Worm (Caenorhabditis elegans) whole organism, early embryonic: ENCODE results near the gene nspc-20.

ENCODE experiments used
- B0310.2 ChIP-seq: sonication (generic microtip); optimal IDR thresholded peaks from 2 replicates; lab custom pipeline; 2016; ENCODE audit warnings: mild to moderate bottlenecking, missing genetic modification characterization, missing compliant biosample characterization
- F13C5.2 ChIP-seq: sonication (generic microtip); optimal IDR thresholded peaks from 2 replicates; lab custom pipeline; 2017; ENCODE audit warnings: mild to moderate bottlenecking, missing genetic modification characterization, inconsistent platforms, missing compliant biosample characterization
- aly-1 ChIP-seq: sonication (generic microtip); optimal IDR thresholded peaks from 2 replicates; lab custom pipeline; 2016; ENCODE audit warnings: missing genetic modification characterization, missing compliant biosample characterization
- ama-1 ChIP-seq: fragments of 150-350 bp; optimal IDR thresholded peaks from 2 replicates; lab custom pipeline; 2014
- ceh-13 ChIP-seq: fragments of 200-800 bp; sonication (Bioruptor generic); optimal IDR thresholded peaks from 2 replicates; lab custom pipeline; 2018; ENCODE audit warnings: mild to moderate bottlenecking, missing genetic modification characterization, missing compliant biosample characterization
- ceh-36 ChIP-seq: sonication (generic microtip); optimal IDR thresholded peaks from 2 replicates; lab custom pipeline; 2016; ENCODE audit warnings: missing genetic modification characterization, inconsistent platforms, missing compliant biosample characterization
- ets-7 ChIP-seq: sonication (generic microtip); optimal IDR thresholded peaks from 2 replicates; lab custom pipeline; 2016; ENCODE audit warnings: missing genotype, missing genetic modification characterization, missing compliant biosample characterization
- flt-1 ChIP-seq: fragments of 200-800 bp; sonication (Bioruptor generic); IDR thresholded peaks from 2 replicates; pipeline ENCODE4 v1.3.6; 2022; ENCODE audit warnings: missing genetic modification characterization, missing compliant biosample characterization
- hmbx-1 ChIP-seq: sonication (generic microtip); optimal IDR thresholded peaks from 2 replicates; lab custom pipeline; 2016; ENCODE audit warnings: mild to moderate bottlenecking, missing genetic modification characterization, missing compliant biosample characterization
- hmg-4 ChIP-seq: fragments of 200-800 bp; sonication (Bioruptor generic); optimal IDR thresholded peaks from 2 replicates; lab custom pipeline; 2018; ENCODE audit warnings: mild to moderate bottlenecking, missing genetic modification characterization, missing compliant biosample characterization
- hnd-1 ChIP-seq: sonication (generic microtip); optimal IDR thresholded peaks from 2 replicates; lab custom pipeline; 2016; ENCODE audit warnings: missing genetic modification characterization, missing compliant biosample characterization
- pes-1 ChIP-seq: fragments of 200-800 bp; sonication (Bioruptor generic); IDR thresholded peaks from 2 replicates; pipeline ENCODE4 v1.3.6; 2022; ENCODE audit warnings: missing genetic modification reagents, missing genetic modification characterization, missing compliant biosample characterization
- scrt-1 ChIP-seq: fragments of 200-800 bp; sonication (Bioruptor generic); IDR thresholded peaks from 2 replicates; pipeline ENCODE4 v1.3.6; 2022; ENCODE audit warnings: missing genetic modification characterization, missing compliant biosample characterization
- sea-1 ChIP-seq: fragments of 200-800 bp; sonication (Bioruptor generic); conservative IDR thresholded peaks from 2 replicates; pipeline ENCODE4 v1.3.6; 2022; ENCODE audit warnings: missing genetic modification characterization, missing compliant biosample characterization
- tbx-11 ChIP-seq: fragments of 200-800 bp; sonication (Bioruptor generic); IDR thresholded peaks from 2 replicates; pipeline ENCODE4 v1.3.6; 2022; ENCODE audit warnings: missing genetic modification characterization, missing compliant biosample characterization
- tbx-37 ChIP-seq: fragments of 200-800 bp; sonication (Bioruptor generic); conservative IDR thresholded peaks from 2 replicates; pipeline ENCODE4 v1.3.6; 2022; ENCODE audit warnings: missing genetic modification reagents, missing genetic modification characterization, missing compliant biosample characterization
- tra-4 ChIP-seq: sonication (generic microtip); optimal IDR thresholded peaks from 2 replicates; lab custom pipeline; 2017; ENCODE audit warnings: missing genetic modification characterization, missing compliant biosample characterization

The nspc-20 gene

DNA sequence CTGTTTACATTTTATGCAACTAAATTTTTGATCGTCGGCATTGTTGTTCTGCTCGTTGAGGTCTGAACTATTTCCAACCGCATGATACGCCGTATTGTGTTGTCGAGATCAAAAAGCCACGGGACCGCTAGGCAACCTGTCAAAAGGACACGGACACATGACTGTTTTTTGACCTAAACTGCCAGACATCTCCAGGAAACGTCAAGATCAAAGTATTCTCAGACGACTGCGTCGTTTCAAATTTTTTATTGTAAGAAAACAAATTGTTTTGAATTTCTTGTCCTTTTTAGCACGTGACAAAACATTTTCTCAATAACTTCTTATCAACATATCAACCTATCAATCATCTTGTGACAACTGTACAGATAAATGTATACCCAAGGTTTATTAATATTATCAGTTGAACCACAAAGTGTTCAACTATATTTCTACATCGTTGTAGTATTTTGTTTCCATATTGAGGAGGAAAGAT is 27.9 kb downstream of the nspc-20 start:
- TF ChIP-seq tbx-11 (GFP tag; lab: Robert Waterston, UW) (no peak), pes-1 (GFP tag; lab: Robert Waterston, UW) (no peak), tbx-37 (GFP tag; lab: Robert Waterston, UW) (no peak), hnd-1 (no peak), tra-4 (tag; lab: Kevin White, UChicago) (no peak), ets-7 (tag; lab: Kevin White, UChicago) (no peak), aly-1 (tag; lab: Kevin White, UChicago) (no peak), B0310.2 (tag; lab: Kevin White, UChicago) (no peak), flt-1 (GFP tag; lab: Robert Waterston, UW) (no peak), sea-1 (GFP tag; lab: Robert Waterston, UW) (no peak), hmbx-1 (tag; lab: Kevin White, UChicago) (no peak), ceh-36 (no peak)

DNA sequence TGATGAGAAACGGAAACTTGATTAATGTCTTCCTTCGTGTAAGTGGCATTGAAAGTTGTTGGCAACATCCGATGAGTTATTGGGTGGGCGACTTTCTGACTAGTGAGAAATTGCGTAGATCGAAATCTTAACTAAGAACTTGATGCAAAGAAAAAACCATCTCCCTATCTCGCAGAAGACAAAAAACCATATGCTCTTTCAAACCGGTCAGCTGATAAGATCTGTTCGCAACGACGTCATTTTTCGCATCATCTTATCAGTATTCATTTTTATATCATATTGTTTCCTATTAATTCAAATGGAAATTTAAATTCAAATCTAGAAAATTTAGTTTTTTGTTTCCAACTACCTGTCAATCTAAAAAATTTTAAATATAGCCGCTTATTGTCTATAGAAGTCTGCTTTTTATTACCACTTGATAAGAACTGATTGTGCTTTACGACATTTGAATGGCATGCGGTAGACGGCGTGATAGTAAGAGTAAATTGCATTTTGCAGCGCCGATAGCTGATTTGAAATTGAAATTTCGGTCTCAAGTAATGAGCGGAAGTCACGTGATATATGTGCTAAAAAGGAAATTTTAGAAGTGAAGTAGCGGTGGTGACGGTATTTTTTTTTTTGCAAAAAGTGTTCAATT is 29.5 kb downstream of the nspc-20 start:
- TF ChIP-seq ets-7 (tag; lab: Kevin White, UChicago) = no peak
- TF ChIP-seq hnd-1 = no peak
- TF ChIP-seq sea-1 (GFP tag; lab: Robert Waterston, UW) = no peak
- TF ChIP-seq ceh-13 (GFP tag; lab: Kevin White, UChicago) = no peak
- TF ChIP-seq pes-1 (GFP tag; lab: Robert Waterston, UW) = no peak
- TF ChIP-seq B0310.2 (tag; lab: Kevin White, UChicago) = no peak
- TF ChIP-seq F13C5.2 (tag; lab: Kevin White, UChicago) = no peak
- no peak for TF ChIP-seq tbx-11 (GFP tag; lab: Robert Waterston, UW)

DNA sequence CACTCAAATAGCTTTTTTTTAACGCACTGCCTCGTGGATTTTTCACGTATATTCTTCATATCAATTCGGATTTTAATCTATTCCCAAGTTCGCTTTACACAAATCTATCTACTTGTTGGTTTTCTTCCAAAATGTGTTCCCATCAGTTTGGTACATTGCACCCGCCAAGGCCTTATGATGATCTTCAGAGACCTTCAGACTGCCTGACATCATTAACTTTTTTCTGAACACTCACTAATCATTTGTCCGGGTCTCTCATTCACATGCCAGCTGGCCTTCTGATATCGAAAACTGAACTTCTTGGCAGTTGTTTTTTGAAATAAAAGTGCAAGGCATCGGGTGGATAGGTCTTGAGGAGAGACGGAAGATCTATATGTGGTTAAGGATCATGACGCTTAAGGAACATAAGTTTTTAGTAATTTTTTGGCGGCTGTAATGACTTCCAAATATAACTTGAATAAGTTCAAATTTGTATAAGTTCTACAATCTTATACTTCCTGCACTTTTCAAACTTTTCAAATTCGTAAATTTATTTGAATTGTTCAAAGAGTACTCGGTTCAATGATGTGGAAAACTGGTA is 30.1 kb downstream of the nspc-20 start:
- TF ChIP-seq tbx-11 (GFP tag; lab: Robert Waterston, UW) = no peak
- no peak for TF ChIP-seq scrt-1 (GFP tag; lab: Robert Waterston, UW)
- no peak for TF ChIP-seq hnd-1
- TF ChIP-seq ceh-36 = no peak
- TF ChIP-seq F13C5.2 (tag; lab: Kevin White, UChicago) = no peak

DNA sequence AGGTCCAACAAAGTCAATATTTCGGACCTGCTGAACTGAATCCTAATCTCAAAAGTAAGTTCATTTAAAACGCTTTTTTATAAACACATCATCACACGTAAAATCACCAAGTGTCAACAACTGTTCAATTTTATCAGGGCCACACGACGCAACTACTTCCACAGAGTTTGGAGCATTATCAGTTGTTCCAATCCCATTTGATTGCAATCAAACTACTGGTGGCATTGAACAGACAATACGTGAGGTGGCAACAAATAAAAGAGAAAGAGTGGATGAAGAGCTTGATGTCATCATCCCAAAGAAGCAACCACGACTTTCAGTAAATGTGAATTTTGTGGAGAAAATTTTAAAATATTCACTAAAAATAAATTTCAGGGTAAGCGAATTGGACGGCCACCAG is 33.5 kb downstream of the nspc-20 start:
- TF ChIP-seq ama-1 (lab: Kevin White, UChicago) (no peak), tra-4 (tag; lab: Kevin White, UChicago) (no peak), tbx-11 (GFP tag; lab: Robert Waterston, UW) (no peak), tbx-37 (GFP tag; lab: Robert Waterston, UW) (no peak), ceh-36 (no peak), aly-1 (tag; lab: Kevin White, UChicago) (no peak), ets-7 (tag; lab: Kevin White, UChicago) (no peak), F13C5.2 (tag; lab: Kevin White, UChicago) (no peak), B0310.2 (tag; lab: Kevin White, UChicago) (no peak), hmbx-1 (tag; lab: Kevin White, UChicago) (no peak), ceh-13 (GFP tag; lab: Kevin White, UChicago) (no peak), hmg-4 (GFP tag; lab: Kevin White, UChicago) (no peak), pes-1 (GFP tag; lab: Robert Waterston, UW) (no peak), hnd-1 (no peak), scrt-1 (GFP tag; lab: Robert Waterston, UW) (no peak), flt-1 (GFP tag; lab: Robert Waterston, UW) (no peak), sea-1 (GFP tag; lab: Robert Waterston, UW) (no peak)

DNA sequence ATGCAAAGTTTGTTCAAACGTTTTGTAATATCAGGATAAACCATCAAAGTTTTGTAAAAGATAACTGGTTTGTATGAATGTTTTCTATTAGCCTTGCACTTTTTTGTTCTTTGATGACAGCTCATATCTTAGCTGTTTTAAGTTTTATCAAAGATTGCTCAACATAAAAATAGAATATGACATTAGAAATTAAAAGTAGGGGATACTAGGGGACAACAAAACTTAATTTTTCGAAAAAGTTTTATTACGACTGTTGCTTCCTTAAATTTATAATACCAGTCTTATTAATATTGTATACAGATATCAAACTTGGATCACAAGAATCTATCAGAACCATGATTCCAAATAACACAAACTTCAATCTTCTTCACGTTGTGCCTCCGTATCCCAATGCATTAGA is 34.2 kb downstream of the nspc-20 start, which contains the start of gene ztf-14:
TSS of gene ztf-14 (plus strand) at position 301 of the 400 bp plus-strand sequence.
- no peak for TF ChIP-seq B0310.2 (tag; lab: Kevin White, UChicago)
- TF ChIP-seq flt-1 (GFP tag; lab: Robert Waterston, UW) = no peak
- TF ChIP-seq ceh-13 (GFP tag; lab: Kevin White, UChicago) = no peak
- no peak for TF ChIP-seq tbx-11 (GFP tag; lab: Robert Waterston, UW)
- TF ChIP-seq aly-1 (tag; lab: Kevin White, UChicago) = no peak

DNA sequence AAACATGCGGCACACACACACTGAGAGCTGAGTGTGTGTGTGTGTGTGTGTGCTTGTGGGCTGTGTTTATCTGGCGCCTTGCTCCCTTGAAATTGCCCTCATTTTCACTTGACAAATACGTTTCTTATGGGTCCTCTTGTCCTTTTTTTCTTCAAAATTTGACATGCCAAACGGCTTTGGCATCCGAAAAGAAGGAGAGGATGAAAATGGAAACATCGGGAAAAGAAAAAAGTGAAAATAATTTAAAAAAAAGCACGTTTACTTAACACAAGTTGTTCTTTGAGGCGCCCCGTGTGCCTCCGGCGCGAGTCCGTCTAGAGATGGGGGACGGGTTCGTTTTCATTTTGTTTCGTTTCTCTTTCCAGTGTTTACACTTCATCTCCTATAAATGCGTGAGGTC is 34.9 kb downstream of the nspc-20 start:
- TF ChIP-seq tbx-37 (GFP tag; lab: Robert Waterston, UW) (no peak), hnd-1 (no peak), ceh-13 (GFP tag; lab: Kevin White, UChicago) (no peak), F13C5.2 (tag; lab: Kevin White, UChicago) (no peak), tra-4 (tag; lab: Kevin White, UChicago) (no peak), B0310.2 (tag; lab: Kevin White, UChicago) (no peak), hmg-4 (GFP tag; lab: Kevin White, UChicago) (no peak), ama-1 (lab: Kevin White, UChicago) (no peak), hmbx-1 (tag; lab: Kevin White, UChicago) (no peak), scrt-1 (GFP tag; lab: Robert Waterston, UW) (no peak), ceh-36 (no peak), aly-1 (tag; lab: Kevin White, UChicago) (no peak), sea-1 (GFP tag; lab: Robert Waterston, UW) (no peak), tbx-11 (GFP tag; lab: Robert Waterston, UW) (no peak), flt-1 (GFP tag; lab: Robert Waterston, UW) (no peak), pes-1 (GFP tag; lab: Robert Waterston, UW) (no peak), ets-7 (tag; lab: Kevin White, UChicago) (no peak)

DNA sequence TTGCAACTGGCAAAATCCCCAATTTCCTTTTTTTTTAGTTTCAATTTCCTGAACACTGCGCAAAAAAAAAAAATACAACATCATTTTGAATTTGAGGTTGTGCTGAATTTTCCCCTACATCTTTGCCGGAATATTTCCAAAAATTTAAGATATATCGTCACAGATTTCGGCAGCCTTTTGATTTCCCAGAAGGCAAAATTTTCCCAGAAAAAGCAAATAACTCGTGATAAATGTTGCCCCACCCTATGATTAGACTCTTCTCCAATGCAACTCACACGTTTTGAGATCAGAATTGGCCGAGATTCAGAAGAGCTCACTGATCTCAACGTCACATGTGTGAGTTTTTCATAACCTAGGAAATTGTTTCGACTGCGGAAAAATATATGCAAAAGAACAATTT is 37.6 kb downstream of the nspc-20 start:
- TF ChIP-seq flt-1 (GFP tag; lab: Robert Waterston, UW) (no peak), tbx-11 (GFP tag; lab: Robert Waterston, UW) (no peak), F13C5.2 (tag; lab: Kevin White, UChicago) (no peak), sea-1 (GFP tag; lab: Robert Waterston, UW) (no peak), ets-7 (tag; lab: Kevin White, UChicago) (no peak), ceh-13 (GFP tag; lab: Kevin White, UChicago) (no peak), pes-1 (GFP tag; lab: Robert Waterston, UW) (no peak), hmg-4 (GFP tag; lab: Kevin White, UChicago) (no peak), hnd-1 (no peak), tra-4 (tag; lab: Kevin White, UChicago) (no peak), aly-1 (tag; lab: Kevin White, UChicago) (no peak), scrt-1 (GFP tag; lab: Robert Waterston, UW) (no peak), tbx-37 (GFP tag; lab: Robert Waterston, UW) (no peak), B0310.2 (tag; lab: Kevin White, UChicago) (no peak), ceh-36 (no peak)
